Worm (Caenorhabditis elegans): ENCODE measurements around the gene Y54F10BM.21.

The Y54F10BM.21 gene

DNA sequence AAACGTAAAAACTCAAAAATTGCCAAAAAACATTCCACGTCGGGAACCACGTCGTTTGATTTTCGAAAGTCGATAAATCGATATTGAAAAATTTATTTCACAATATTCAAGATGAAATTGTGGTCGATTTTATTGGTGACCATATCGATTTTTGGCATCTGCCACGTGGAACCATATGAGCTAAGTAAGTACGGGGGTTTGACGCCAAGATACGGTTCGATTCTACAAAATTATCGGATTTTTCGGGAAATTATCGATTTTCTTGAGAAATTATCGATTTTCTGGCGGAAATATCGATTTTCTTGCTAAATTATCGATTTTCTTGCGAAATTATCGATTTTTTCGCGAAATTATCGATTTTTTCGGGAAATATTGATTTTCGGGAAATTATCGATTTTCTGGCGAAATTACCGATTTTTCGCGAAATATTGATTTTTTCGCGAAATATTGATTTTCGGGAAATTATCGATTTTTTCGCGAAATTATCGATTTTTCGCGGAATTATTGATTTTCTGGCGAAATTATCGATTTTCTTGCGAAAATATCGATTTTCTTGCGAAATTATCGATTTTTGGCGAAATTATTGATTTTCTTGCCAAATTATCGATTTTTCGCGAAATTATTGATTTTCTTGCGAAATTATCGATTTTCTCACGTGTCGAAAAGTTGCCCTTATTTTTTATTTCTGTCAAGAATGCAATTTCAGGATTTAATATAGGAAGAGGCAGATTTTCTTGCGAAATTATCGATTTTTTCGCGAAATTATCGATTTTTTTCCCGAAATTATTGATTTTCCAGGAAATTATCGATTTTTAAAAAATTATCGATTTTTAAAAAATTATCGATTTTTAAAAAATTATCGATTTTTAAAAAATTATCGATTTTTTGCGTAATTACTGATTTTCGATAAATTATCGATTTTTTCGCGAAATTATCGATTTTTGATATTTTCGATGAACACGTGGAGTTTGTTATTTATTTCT is 5.3 kb downstream of the Y54F10BM.21 start, which contains the start of gene Y54F10BM.3:
TSS of gene Y54F10BM.3 (plus strand) at position 51 of the 983 bp plus-strand sequence.
- TF ChIP-seq ceh-82 (tag; optimal IDR thresholded peaks at IDR 0.05) (no peak), sma-3 (GFP tag; optimal IDR thresholded peaks at IDR 0.05) (no peak), Y55F3AM.14 (GFP tag; optimal IDR thresholded peaks at IDR 0.05) (no peak), skn-1 (tag; optimal IDR thresholded peaks at IDR 0.05) (no peak), unc-55 (GFP tag; optimal IDR thresholded peaks at IDR 0.05) (no peak), C34F6.9 (tag; optimal IDR thresholded peaks at IDR 0.05) (no peak), ztf-1 (GFP tag; conservative IDR thresholded peaks at IDR 0.05) (no peak), blmp-1 (tag; optimal IDR thresholded peaks at IDR 0.05; ENCODE audit: insufficient read depth) (no peak), F13H6.1 (tag; optimal IDR thresholded peaks at IDR 0.05) (no peak), gmeb-1 (tag; optimal IDR thresholded peaks at IDR 0.05) (no peak)

DNA sequence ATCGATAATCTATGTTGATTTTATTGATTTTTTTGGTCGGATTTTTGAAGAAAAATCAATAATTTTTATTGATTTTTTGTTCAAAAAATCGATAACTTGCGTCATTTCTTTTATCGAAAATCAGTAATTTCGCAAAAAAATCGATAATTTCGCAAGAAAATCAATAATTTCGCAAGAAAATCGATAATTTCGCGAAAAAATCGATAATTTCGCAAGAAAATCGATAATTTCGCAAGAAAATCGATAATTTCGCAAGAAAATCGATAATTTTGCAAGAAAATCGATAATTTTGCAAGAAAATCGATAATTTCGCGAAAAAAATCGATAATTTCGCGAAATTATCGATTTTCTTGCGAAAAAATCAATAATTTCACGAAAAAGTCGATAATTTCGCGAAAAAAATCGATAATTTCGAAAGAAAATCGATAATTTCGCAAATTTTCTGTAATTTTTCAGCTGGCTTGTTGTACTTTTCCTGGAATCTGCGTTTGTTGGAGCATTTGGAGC is 6.5 kb downstream of the Y54F10BM.21 start:
- TF ChIP-seq nhr-25 (tag; optimal IDR thresholded peaks at IDR 0.05) (no peak), crh-2 (tag; optimal IDR thresholded peaks at IDR 0.05) (no peak), ceh-16 (tag; optimal IDR thresholded peaks at IDR 0.05) (no peak), aly-2 (tag; optimal IDR thresholded peaks at IDR 0.05) (no peak), sma-3 (GFP tag; optimal IDR thresholded peaks at IDR 0.05) (no peak), nhr-129 (tag; optimal IDR thresholded peaks at IDR 0.05) (no peak), dmd-4 (tag; optimal IDR thresholded peaks at IDR 0.05) (no peak)

DNA sequence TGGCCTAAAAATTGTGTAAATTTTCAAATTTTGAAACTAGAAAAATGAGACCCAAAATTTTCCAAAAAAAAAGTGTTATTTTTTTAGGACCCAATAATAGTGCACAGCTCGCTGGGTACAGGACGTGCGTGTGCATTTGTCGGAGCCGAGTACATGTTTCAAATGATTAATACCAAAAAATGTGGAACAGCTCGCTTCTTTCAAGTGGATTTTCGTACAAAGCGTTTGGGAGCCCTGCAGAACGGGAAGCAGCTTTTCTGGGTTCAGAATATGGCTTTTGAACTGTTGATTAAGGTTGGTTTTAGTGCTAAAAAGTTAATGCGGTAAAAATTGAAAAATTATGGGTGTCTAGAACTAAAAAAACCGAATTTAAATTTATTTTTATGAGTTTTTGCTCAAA is 11.3 kb downstream of the Y54F10BM.21 start:
- TF ChIP-seq nhr-129 (tag; optimal IDR thresholded peaks at IDR 0.05) = no peak
- no peak for TF ChIP-seq R02D3.7 (tag; optimal IDR thresholded peaks at IDR 0.05)
- TF ChIP-seq F13H6.1 (tag; optimal IDR thresholded peaks at IDR 0.05) = no peak
- TF ChIP-seq egl-27 (tag; optimal IDR thresholded peaks at IDR 0.05) = no peak
- TF ChIP-seq unc-39 (tag; optimal IDR thresholded peaks at IDR 0.05) = no peak
- no peak for TF ChIP-seq unc-55 (GFP tag; optimal IDR thresholded peaks at IDR 0.05)
- no peak for TF ChIP-seq lin-39 (tag; optimal IDR thresholded peaks at IDR 0.05)
- no peak for TF ChIP-seq gmeb-1 (tag; optimal IDR thresholded peaks at IDR 0.05)
- no peak for TF ChIP-seq dmd-4 (tag; optimal IDR thresholded peaks at IDR 0.05)
- TF ChIP-seq crh-2 (tag; optimal IDR thresholded peaks at IDR 0.05) = no peak

DNA sequence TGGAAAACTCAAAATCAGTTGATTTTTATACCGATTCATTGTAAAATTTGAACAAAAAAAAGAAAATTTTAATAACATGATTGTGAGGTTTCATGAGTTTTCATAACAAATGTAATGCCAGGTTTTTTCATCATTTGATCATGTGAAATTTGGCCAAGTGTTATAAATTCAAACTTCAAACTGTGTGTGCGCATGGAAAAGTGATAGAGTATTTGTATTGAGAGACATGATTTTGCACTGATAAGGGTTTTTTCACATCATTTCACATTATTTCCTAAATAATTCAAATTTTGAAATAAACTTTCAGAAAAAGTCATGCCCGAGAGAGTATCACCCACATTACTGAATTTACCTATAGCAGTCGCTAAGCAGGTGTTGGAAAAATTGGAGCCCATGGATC is 14.2 kb downstream of the Y54F10BM.21 start, which contains the start of gene fbxa-219:
TSS of gene fbxa-219 (plus strand) at position 277 of the 400 bp plus-strand sequence.
- TF ChIP-seq ztf-4 (tag; optimal IDR thresholded peaks at IDR 0.05) (no peak), fos-1 (tag; optimal IDR thresholded peaks at IDR 0.05) (peak; percentile 13), dmd-4 (tag; optimal IDR thresholded peaks at IDR 0.05) (no peak), crh-2 (tag; optimal IDR thresholded peaks at IDR 0.05) (peak; percentile 7)

DNA sequence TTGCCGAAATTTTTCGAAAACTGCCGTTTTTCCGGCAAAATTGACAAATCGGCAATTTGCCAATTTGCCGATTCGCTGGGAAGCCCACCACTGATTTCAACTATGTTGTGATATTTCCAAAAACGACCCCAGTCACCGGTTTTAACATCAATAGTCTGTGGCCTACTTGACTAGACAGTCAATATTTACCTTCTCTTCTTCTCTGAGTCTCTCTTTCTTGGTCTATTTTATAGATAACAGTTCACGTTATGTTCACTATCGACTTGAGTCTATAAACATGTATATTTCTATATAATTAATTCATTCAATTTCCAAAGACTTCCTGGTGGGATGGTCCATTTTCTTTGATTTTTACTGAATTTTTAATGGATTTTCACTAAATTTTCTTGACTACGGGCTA is 17.8 kb downstream of the Y54F10BM.21 start:
- TF ChIP-seq mab-5 (tag; optimal IDR thresholded peaks at IDR 0.05) (no peak), sma-9 (GFP tag; optimal IDR thresholded peaks at IDR 0.05) (peak; percentile 12), sma-9 (tag; optimal IDR thresholded peaks at IDR 0.05) (no peak), fos-1 (tag; optimal IDR thresholded peaks at IDR 0.05) (peak; percentile 16)

DNA sequence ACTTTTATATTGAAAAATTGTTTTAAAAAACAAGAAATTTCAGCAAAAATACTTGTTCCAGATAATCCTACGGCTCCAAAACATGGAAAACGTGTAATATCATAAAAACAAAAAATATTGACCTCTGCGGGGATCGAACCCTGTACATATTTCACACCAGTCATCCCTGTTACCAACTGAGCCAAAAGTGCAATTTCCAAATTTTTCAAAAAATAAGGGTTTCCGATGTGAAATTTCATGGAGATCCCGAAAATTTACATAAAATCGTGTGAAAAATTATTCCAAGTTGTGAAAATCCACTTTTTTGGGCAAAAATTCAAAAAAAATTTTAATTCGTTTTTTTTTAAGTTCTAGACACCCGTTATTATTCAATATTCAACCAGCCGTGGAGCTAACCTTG is 27.2 kb downstream of the Y54F10BM.21 start:
- TF ChIP-seq unc-62 (GFP tag; optimal IDR thresholded peaks at IDR 0.05) = no peak
- TF ChIP-seq nhr-21 (tag; optimal IDR thresholded peaks at IDR 0.05) = no peak
- TF ChIP-seq blmp-1 (tag; optimal IDR thresholded peaks at IDR 0.05; ENCODE audit: insufficient read depth) = no peak
- no peak for TF ChIP-seq skn-1 (tag; optimal IDR thresholded peaks at IDR 0.05)
- TF ChIP-seq nhr-77 (tag; optimal IDR thresholded peaks at IDR 0.05) = no peak
- no peak for TF ChIP-seq sem-4 (tag; optimal IDR thresholded peaks at IDR 0.05)
- no peak for TF ChIP-seq C34F6.9 (tag; optimal IDR thresholded peaks at IDR 0.05)
- no peak for TF ChIP-seq ztf-11 (tag; optimal IDR thresholded peaks at IDR 0.05)
- no peak for TF ChIP-seq alr-1 (tag; optimal IDR thresholded peaks at IDR 0.05)
- no peak for TF ChIP-seq mdl-1 (tag; optimal IDR thresholded peaks at IDR 0.05)
- TF ChIP-seq F13H6.1 (tag; optimal IDR thresholded peaks at IDR 0.05) = no peak
- no peak for TF ChIP-seq nhr-129 (tag; optimal IDR thresholded peaks at IDR 0.05)
- no peak for TF ChIP-seq lin-13 (GFP tag; optimal IDR thresholded peaks at IDR 0.05)
- no peak for TF ChIP-seq ztf-1 (GFP tag; conservative IDR thresholded peaks at IDR 0.05)
- TF ChIP-seq nhr-25 (tag; optimal IDR thresholded peaks at IDR 0.05) = no peak
- no peak for TF ChIP-seq nhr-10 (tag; optimal IDR thresholded peaks at IDR 0.05)
- no peak for TF ChIP-seq unc-39 (tag; optimal IDR thresholded peaks at IDR 0.05)
- TF ChIP-seq sma-3 (GFP tag; optimal IDR thresholded peaks at IDR 0.05) = no peak
- TF ChIP-seq egl-27 (tag; optimal IDR thresholded peaks at IDR 0.05) = no peak

Data from whole organism, L2 larva.